Worm (Caenorhabditis elegans) whole organism, L4 larva: ENCODE data around the gene csq-1.

Experiments
- ZK546.5 ChIP-seq, 2 experiments: sonication (generic microtip); optimal IDR thresholded peaks; 2 replicates each; lab custom pipeline; 2017; ENCODE audit warnings: missing biosample characterization in 2 of 2, missing genetic modification characterization in 2 of 2
- dpl-1 ChIP-seq: fragments of 150-350 bp; optimal IDR thresholded peaks from 2 replicates; lab custom pipeline; 2014; ENCODE audit warnings: missing biosample characterization, missing genetic modification reagents, missing genetic modification characterization
- fos-1 ChIP-seq: fragments of 150-350 bp; optimal IDR thresholded peaks from 2 replicates; lab custom pipeline; 2014; ENCODE audit warnings: missing biosample characterization, missing genetic modification characterization
- gei-8 ChIP-seq: fragments of 200-800 bp; sonication (Bioruptor generic); optimal IDR thresholded peaks from 2 replicates; lab custom pipeline; 2018; ENCODE audit warnings: mild to moderate bottlenecking, missing genetic modification characterization, missing compliant biosample characterization
- lin-13 ChIP-seq: fragments of 150-350 bp; optimal IDR thresholded peaks from 2 replicates; lab custom pipeline; 2014; ENCODE audit warnings: missing biosample characterization, missing genetic modification reagents, missing genetic modification characterization
- lin-15B ChIP-seq: fragments of 150-350 bp; sonication (generic microtip); optimal IDR thresholded peaks from 3 replicates; lab custom pipeline; 2014; ENCODE audit warnings: missing biosample characterization, missing genetic modification characterization
- lin-39 ChIP-seq: fragments of 150-350 bp; optimal IDR thresholded peaks from 2 replicates; lab custom pipeline; 2014; ENCODE audit warnings: missing biosample characterization, missing genetic modification reagents, missing genetic modification characterization
- mdl-1 ChIP-seq, 2 experiments: fragments of 150-350 bp in 1 of 2; sonication (generic microtip) in 1 of 2; optimal IDR thresholded peaks; 2 replicates each; lab custom pipeline; 2014 to 2017; ENCODE audit warnings: missing biosample characterization in 2 of 2, missing genetic modification characterization in 2 of 2
- mes-2 ChIP-seq: sonication (generic microtip); optimal IDR thresholded peaks from 2 replicates; lab custom pipeline; 2016; ENCODE audit warnings: missing genotype, mild to moderate bottlenecking, missing genetic modification characterization, missing compliant biosample characterization; ENCODE audit not compliant: poor library complexity, severe bottlenecking
- nhr-11 ChIP-seq: fragments of 150-350 bp; optimal IDR thresholded peaks from 2 replicates; lab custom pipeline; 2014; ENCODE audit warnings: missing biosample characterization, missing genetic modification characterization
- snpc-4 ChIP-seq: fragments of 150-350 bp; optimal IDR thresholded peaks from 2 replicates; lab custom pipeline; 2014; ENCODE audit warnings: missing biosample characterization, missing genetic modification characterization
- unc-130 ChIP-seq: sonication (generic microtip); optimal IDR thresholded peaks from 2 replicates; lab custom pipeline; 2016; ENCODE audit warnings: missing genetic modification reagents, missing genetic modification characterization, missing compliant biosample characterization
- ztf-11 ChIP-seq: fragments of 150-350 bp; optimal IDR thresholded peaks from 2 replicates; lab custom pipeline; 2014; ENCODE audit warnings: missing biosample characterization, missing genetic modification characterization

- TF ChIP-seq lin-39 (no peak), snpc-4 (no peak), lin-13 (GFP tag; lab: Kevin White, UChicago) (no peak), unc-130 (GFP tag; lab: Kevin White, UChicago) (no peak), dpl-1 (GFP tag; lab: Kevin White, UChicago) (no peak), nhr-11 (no peak), ZK546.5 (tag; optimal IDR thresholded peaks at IDR 0.05; lab: Kevin White, UChicago) (no peak), lin-15B (no peak), mdl-1 (tag; optimal IDR thresholded peaks at IDR 0.05; lab: Kevin White, UChicago) (peak in 1 of 2 experiments; percentile 5), fos-1 (tag; lab: Kevin White, UChicago) (no peak), mes-2 (tag; lab: Kevin White, UChicago) (no peak), ztf-11 (tag; lab: Kevin White, UChicago) (no peak), gei-8 (no peak)
Measured at ce11 chrX:14736955-14737621, 52.4 kb downstream of the csq-1 start.
